Fruit fly (Drosophila melanogaster) whole organism: ENCODE data around the gene RpS12.

Experiments
- CG8478 ChIP-seq: fragments of >200 bp; optimal IDR thresholded peaks from 2 replicates; lab custom pipeline; 2018; ENCODE audit warnings: inconsistent platforms
- pan ChIP-seq: fragments of >200 bp; optimal IDR thresholded peaks from 2 replicates; lab custom pipeline; 2017
- psq ChIP-seq: fragments of >200 bp; optimal IDR thresholded peaks from 2 replicates; lab custom pipeline; 2017
- usp ChIP-seq: fragments of >200 bp; optimal IDR thresholded peaks from 2 replicates; lab custom pipeline; 2017; ENCODE audit warnings: missing biosample characterization, missing genetic modification characterization, mixed read lengths

DNA sequence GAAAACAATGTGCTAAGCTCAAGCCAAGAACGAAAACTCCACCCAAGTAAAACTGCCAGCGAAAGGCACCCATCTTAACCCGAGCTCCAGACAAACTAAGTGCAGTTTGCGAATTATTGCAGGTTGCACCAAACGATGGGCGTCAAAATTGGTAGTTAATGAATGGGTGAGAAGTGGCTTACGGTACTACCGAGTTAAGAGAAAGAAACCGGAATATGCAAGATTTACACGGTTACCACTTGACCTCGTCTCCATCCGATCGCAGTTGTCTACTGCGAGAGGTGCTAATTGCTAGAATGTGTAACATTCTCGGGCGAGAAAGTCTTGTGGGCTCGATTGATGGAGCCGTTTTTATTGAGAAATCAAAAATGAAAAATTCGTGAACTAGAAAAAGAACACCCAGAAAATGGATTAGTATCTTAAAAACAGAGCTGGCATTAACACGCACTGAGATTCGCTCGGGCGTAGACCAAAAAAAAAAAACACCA, 38.2 kb downstream of the RpS12 start, which contains the start of the genes CG14115 and CG34428:
- TF ChIP-seq CG8478 (no peak), psq (lab: Kevin White, UChicago) (no peak), pan (lab: Kevin White, UChicago) (no peak), usp (no peak)
